Worm (Caenorhabditis elegans): ENCODE data around the gene skpo-3.

DNA sequence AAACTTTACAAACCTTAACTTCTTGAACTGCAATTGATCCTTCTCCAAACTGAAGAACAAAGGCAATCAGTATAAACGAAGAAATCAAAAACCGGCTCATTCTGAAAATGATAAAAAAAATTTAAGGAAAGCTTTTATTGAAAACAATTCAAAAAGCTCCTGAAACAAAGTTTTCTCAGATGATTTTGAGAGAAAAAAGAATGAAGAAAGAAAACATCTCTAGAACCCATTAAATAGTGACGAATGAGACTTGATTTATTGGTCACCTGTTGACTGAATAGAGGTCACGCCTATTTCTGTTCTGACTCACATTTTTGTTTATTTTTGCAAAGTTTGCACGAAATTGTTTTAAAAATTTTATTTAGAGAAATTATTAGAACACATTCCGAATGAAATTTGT is 34.4 kb upstream of the skpo-3 start, which contains the start of gene E04F6.8:
- TF ChIP-seq akir-1 (GFP tag; optimal IDR thresholded peaks at IDR 0.05) (no peak), lin-54 (GFP tag; optimal IDR thresholded peaks at IDR 0.05) (no peak), Y53F4B.3 (GFP tag; IDR thresholded peaks at IDR 0.05) (no peak)

Measured in whole organism, young adult.